Fruit fly (Drosophila melanogaster): ENCODE data around the gene Gr93b.
A peak's percentile ranks its signal among the peaks of the same experiment; 100 is the strongest.

Gr93b gene

DNA sequence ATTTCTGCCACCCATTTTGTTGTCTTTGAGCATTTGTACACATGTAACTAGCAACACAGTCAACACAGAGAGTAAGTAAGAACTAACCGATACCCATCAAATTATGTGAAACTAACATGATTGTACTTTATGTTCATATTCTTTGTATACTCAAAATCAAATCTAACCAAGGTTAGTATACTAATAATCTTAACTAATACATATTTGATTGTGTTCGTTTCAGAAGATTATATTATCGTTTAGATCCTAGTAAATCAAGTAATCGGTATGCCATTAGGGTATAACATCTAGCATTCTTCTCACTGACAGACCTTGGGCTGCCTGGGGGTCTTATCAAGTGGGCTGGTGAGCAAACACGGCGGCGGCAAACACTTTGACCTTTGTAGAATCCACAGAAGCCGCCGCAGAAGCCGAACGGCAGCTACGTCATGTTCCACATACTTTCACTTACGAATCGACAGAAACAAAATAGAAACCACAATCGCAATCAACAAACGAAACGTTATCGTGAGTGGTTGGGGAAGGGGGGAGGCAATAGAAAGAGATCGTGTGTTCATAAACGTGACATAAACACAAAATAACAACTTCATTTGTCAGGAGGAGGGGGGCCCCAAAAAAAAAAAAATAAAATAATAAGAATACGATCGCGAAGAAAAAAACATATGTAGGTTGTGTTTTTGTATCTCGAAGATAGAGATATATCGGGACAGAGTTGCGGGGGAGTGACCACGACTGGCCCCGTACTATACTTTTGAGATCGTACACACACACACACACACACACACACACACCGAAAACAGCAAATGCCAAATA is 8.0 kb downstream of the Gr93b start (continued):
- TF ChIP-seq Trl (optimal IDR thresholded peaks at IDR 0.05) (no peak), Trl (GFP tag; optimal IDR thresholded peaks at IDR 0.05) (no peak), CG6683 (GFP tag; optimal IDR thresholded peaks at IDR 0.05) (no peak), HLH3B (GFP tag; IDR thresholded peaks at IDR 0.05) (no peak), kay (GFP tag; optimal IDR thresholded peaks at IDR 0.05) (no peak), Deaf1 (tag; optimal IDR thresholded peaks at IDR 0.05) (peak; percentile 32), nmo (GFP tag; optimal IDR thresholded peaks at IDR 0.05) (peak; percentile 14), CG18764 (GFP tag; optimal IDR thresholded peaks at IDR 0.05) (no peak), crol (GFP tag; IDR thresholded peaks at IDR 0.05) (peak; percentile 75), en (GFP tag; optimal IDR thresholded peaks at IDR 0.05) (no peak), ase (GFP tag; IDR thresholded peaks at IDR 0.05) (no peak), Dip2 (GFP tag; IDR thresholded peaks at IDR 0.05) (no peak), Sry-β (GFP tag; optimal IDR thresholded peaks at IDR 0.05) (no peak), ken (GFP tag; IDR thresholded peaks at IDR 0.05) (no peak), CG1647 (GFP tag; optimal IDR thresholded peaks at IDR 0.05) (no peak), CG2712 (tag; optimal IDR thresholded peaks at IDR 0.05) (peak; percentile 17), sc (optimal IDR thresholded peaks at IDR 0.05) (no peak), sc (GFP tag; optimal IDR thresholded peaks at IDR 0.05) (peak; percentile 16), sd (tag; optimal IDR thresholded peaks at IDR 0.05) (peak; percentile 35), ab (GFP tag; optimal IDR thresholded peaks at IDR 0.05) (no peak), Hsf (GFP tag; optimal IDR thresholded peaks at IDR 0.05) (no peak), crp (GFP tag; optimal IDR thresholded peaks at IDR 0.05) (no peak), CG10209 (GFP tag; optimal IDR thresholded peaks at IDR 0.05) (peak; percentile 14), Abd-B (GFP tag; optimal IDR thresholded peaks at IDR 0.05) (no peak), gcm2 (GFP tag; optimal IDR thresholded peaks at IDR 0.05) (no peak), caup (GFP tag; optimal IDR thresholded peaks at IDR 0.05; ENCODE audit: severe bottlenecking) (no peak), CG11456 (GFP tag; IDR thresholded peaks at IDR 0.05) (no peak), CG10959 (GFP tag; IDR thresholded peaks at IDR 0.05) (no peak), CG18011 (GFP tag; optimal IDR thresholded peaks at IDR 0.05) (no peak), CG9727 (GFP tag; optimal IDR thresholded peaks at IDR 0.05) (peak; percentile 59), CG14860 (GFP tag; IDR thresholded peaks at IDR 0.05; ENCODE audit: partially characterized antibody) (peak; percentile 32; the same call in 1 of the 3 replicates), CG14050 (GFP tag; IDR thresholded peaks at IDR 0.05) (no peak), lab (GFP tag; optimal IDR thresholded peaks at IDR 0.05) (no peak), CG6689 (GFP tag; IDR thresholded peaks at IDR 0.05) (no peak), sug (tag; optimal IDR thresholded peaks at IDR 0.05) (peak; percentile 72), CG3163 (GFP tag; optimal IDR thresholded peaks at IDR 0.05) (no peak), CG11560 (tag; IDR thresholded peaks at IDR 0.05) (no peak), eve (GFP tag; optimal IDR thresholded peaks at IDR 0.05) (no peak), CG17912 (GFP tag; optimal IDR thresholded peaks at IDR 0.05) (no peak), CG10321 (GFP tag; IDR thresholded peaks at IDR 0.05) (no peak), Spps (tag; optimal IDR thresholded peaks at IDR 0.05) (peak; percentile 18), CG34422 (GFP tag; IDR thresholded peaks at IDR 0.05) (no peak), Nf-YA (GFP tag; IDR thresholded peaks at IDR 0.05) (no peak), nau (GFP tag; optimal IDR thresholded peaks at IDR 0.05) (no peak), fd96Cb (tag; optimal IDR thresholded peaks at IDR 0.05) (no peak), CG8944 (GFP tag; optimal IDR thresholded peaks at IDR 0.05) (no peak), cwo (GFP tag; optimal IDR thresholded peaks at IDR 0.05) (peak; percentile 88), kni (GFP tag; optimal IDR thresholded peaks at IDR 0.05) (peak; percentile 9), CG9215 (GFP tag; IDR thresholded peaks at IDR 0.05) (no peak), prd (optimal IDR thresholded peaks at IDR 0.05) (no peak), prd (GFP tag; IDR thresholded peaks at IDR 0.05) (no peak)
